Worm (Caenorhabditis elegans): ENCODE data around the gene xnd-1.

DNA sequence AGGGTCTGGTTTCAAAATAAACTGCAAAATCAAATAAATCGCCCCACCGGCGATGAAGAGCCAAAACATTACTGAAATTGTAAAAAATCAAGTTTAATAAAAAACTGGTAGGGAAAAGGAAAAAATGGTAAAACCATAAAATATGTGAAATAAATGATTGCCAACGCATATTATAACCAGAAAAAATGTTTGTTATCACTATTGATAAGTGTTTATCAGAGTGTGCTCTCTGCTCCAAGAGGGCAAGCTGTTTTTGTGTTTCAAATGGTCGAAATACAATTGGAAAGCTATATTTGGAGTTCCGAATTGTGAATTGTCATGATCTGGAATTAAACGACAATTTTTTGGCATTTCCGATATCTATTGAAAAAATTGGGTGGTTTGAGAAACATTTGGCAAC is 6.0 kb downstream of the xnd-1 start, which contains the start of gene C05D2.8:
- TF ChIP-seq lin-39 (tag; optimal IDR thresholded peaks at IDR 0.05): no peak
- no peak for TF ChIP-seq ama-1 (optimal IDR thresholded peaks at IDR 0.05)

All from whole organism, L4 larva.